Fruit fly (Drosophila melanogaster) whole organism, prepupa: ENCODE measurements around the gene Ripalpha.

ENCODE experiments used
- CG10669 ChIP-seq: fragments of 200-800 bp; sonication (Bioruptor generic); optimal IDR thresholded peaks from 3 replicates; lab custom pipeline; 2018; ENCODE audit warnings: missing biosample characterization, mild to moderate bottlenecking, missing genetic modification characterization, moderate library complexity
- CG11762 ChIP-seq: fragments of 200-800 bp; sonication (Bioruptor generic); optimal IDR thresholded peaks from 3 replicates; lab custom pipeline; 2016; ENCODE audit warnings: missing biosample characterization, missing genetic modification characterization; ENCODE audit not compliant: insufficient read depth
- CG16779 ChIP-seq: fragments of 200-800 bp; sonication (Bioruptor generic); optimal IDR thresholded peaks from 3 replicates; lab custom pipeline; 2017; ENCODE audit warnings: missing biosample characterization, mild to moderate bottlenecking, missing genetic modification characterization
- CG3032 ChIP-seq: fragments of 200-800 bp; optimal IDR thresholded peaks from 2 replicates; lab custom pipeline; 2019; ENCODE audit warnings: missing biosample characterization, mild to moderate bottlenecking, missing genetic modification characterization, moderate library complexity
- CG3919 ChIP-seq: fragments of 200-800 bp; sonication (Bioruptor generic); optimal IDR thresholded peaks from 3 replicates; lab custom pipeline; 2016; ENCODE audit warnings: missing biosample characterization, missing genetic modification characterization
- Eip75B ChIP-seq: fragments of 200-800 bp; sonication (Bioruptor generic); optimal IDR thresholded peaks from 3 replicates; lab custom pipeline; 2016; ENCODE audit warnings: missing biosample characterization, missing genetic modification characterization
- Hr4 ChIP-seq: fragments of 200-800 bp; sonication (Bioruptor generic); optimal IDR thresholded peaks from 3 replicates; lab custom pipeline; 2016; ENCODE audit warnings: missing biosample characterization, missing genetic modification characterization
- fd59A ChIP-seq: fragments of 200-800 bp; sonication (Bioruptor generic); optimal IDR thresholded peaks from 2 replicates; lab custom pipeline; 2017; ENCODE audit warnings: missing biosample characterization, mild to moderate bottlenecking, missing genetic modification characterization, missing genetic modification reagents
- ss ChIP-seq, 2 experiments: fragments of 200-800 bp; sonication (Bioruptor generic); optimal IDR thresholded peaks; 2 replicates in 1 of 2; 3 replicates in 1 of 2; lab custom pipeline; 2017 to 2018; ENCODE audit warnings: mild to moderate bottlenecking in 2 of 2, missing biosample characterization in 2 of 2, missing genetic modification characterization in 2 of 2, moderate library complexity in 1 of 2

DNA sequence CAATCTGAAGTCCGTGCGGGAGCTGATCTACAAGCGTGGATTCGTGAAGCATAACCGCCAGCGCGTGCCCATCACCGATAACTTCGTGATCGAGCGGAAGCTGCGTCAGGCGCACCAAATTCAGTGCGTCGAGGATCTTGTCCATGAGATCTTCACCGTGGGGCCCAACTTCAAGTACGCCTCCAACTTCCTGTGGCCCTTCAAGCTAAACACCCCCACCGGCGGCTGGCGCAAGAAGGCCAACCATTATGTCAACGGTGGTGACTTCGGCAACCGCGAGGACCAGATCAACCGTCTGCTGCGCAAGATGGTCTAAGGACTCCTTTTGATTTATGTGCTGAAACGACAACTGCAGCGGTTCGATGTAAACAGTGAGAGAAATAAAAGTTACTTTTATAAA lies 969 bp upstream of the Ripalpha start:
- TF ChIP-seq fd59A (GFP tag; lab: Kevin White, UChicago): no peak
- no peak for TF ChIP-seq CG16779
- no peak for TF ChIP-seq CG3032
- no peak for TF ChIP-seq Eip75B (GFP tag; lab: Kevin White, UChicago)
- no peak for TF ChIP-seq Hr4 (GFP tag; lab: Kevin White, UChicago)
- TF ChIP-seq CG10669: no peak
- TF ChIP-seq ss (GFP tag; optimal IDR thresholded peaks at IDR 0.05; lab: Kevin White, UChicago): no peak
- TF ChIP-seq CG3919: no peak
- no peak for TF ChIP-seq CG11762 (GFP tag; lab: Kevin White, UChicago)
